Worm (Caenorhabditis elegans) whole organism, L2 larva: ENCODE results near the gene F49H12.2.

Source experiments
- fos-1 ChIP-seq: fragments of 150-350 bp; optimal IDR thresholded peaks from 2 replicates; lab custom pipeline; 2014; ENCODE audit warnings: missing biosample characterization, missing genetic modification characterization
- lsy-2 ChIP-seq, 2 experiments: fragments of 150-350 bp in 1 of 2; sonication (generic microtip) in 1 of 2; optimal IDR thresholded peaks; 2 replicates each; lab custom pipeline; 2014 to 2017; ENCODE audit warnings: missing biosample characterization in 2 of 2, missing genetic modification characterization in 2 of 2
- mdl-1 ChIP-seq, 2 experiments: fragments of 150-350 bp in 1 of 2; sonication (generic microtip) in 1 of 2; optimal IDR thresholded peaks; 2 replicates each; lab custom pipeline; 2017; ENCODE audit warnings: missing biosample characterization in 2 of 2, missing genetic modification characterization in 2 of 2
- nhr-10 ChIP-seq: sonication (generic microtip); optimal IDR thresholded peaks from 2 replicates; lab custom pipeline; 2017; ENCODE audit warnings: missing biosample characterization, missing genetic modification characterization
- nhr-237 ChIP-seq: fragments of 150-350 bp; optimal IDR thresholded peaks from 2 replicates; lab custom pipeline; 2014; ENCODE audit warnings: missing biosample characterization, missing genetic modification characterization
- skn-1 ChIP-seq: sonication (generic microtip); optimal IDR thresholded peaks from 2 replicates; lab custom pipeline; 2017; ENCODE audit warnings: missing biosample characterization, missing genetic modification characterization
- unc-62 ChIP-seq: fragments of 150-350 bp; optimal IDR thresholded peaks from 2 replicates; lab custom pipeline; 2014; ENCODE audit warnings: missing biosample characterization, missing genetic modification reagents, missing genetic modification characterization
- ztf-11 ChIP-seq: sonication (generic microtip); optimal IDR thresholded peaks from 2 replicates; lab custom pipeline; 2017; ENCODE audit warnings: missing biosample characterization, missing genetic modification characterization

DNA sequence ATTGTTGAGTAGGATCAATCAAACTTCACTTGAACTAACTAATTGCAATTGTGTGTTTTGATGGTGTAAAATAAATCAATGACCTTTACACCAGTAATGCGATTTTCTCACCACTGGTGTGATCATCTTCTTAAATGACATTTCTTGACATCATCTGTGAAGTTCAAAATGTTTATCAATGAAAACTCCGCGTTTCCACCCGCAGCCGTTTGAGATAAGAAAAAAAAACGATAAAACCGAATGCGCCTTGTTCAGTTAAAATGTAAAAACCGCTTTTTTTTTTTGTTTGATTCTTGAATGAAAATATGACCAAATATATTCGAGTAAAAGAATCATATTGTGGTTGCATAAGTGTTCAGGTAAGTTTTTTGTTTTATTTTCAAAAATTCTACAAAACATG, 33.5 kb upstream of the F49H12.2 start, which contains the start of gene Y102A11A.1:
- TF ChIP-seq skn-1 (tag; lab: Kevin White, UChicago) (no peak), fos-1 (tag; lab: Kevin White, UChicago) (peak; percentile 23), unc-62 (GFP tag; lab: Kevin White, UChicago) (no peak), lsy-2 (tag; optimal IDR thresholded peaks at IDR 0.05; lab: Kevin White, UChicago) (no peak), ztf-11 (tag; lab: Kevin White, UChicago) (no peak), mdl-1 (tag; optimal IDR thresholded peaks at IDR 0.05; lab: Kevin White, UChicago) (no peak), nhr-10 (tag; lab: Kevin White, UChicago) (no peak), nhr-237 (tag; lab: Kevin White, UChicago) (no peak)
